Worm (Caenorhabditis elegans) whole organism, midembryonic: Measurements from ENCODE around the gene lbp-2.

Source experiments
- T22C8.4 ChIP-seq: fragments of 200-800 bp; sonication (Bioruptor generic); IDR thresholded peaks from 2 replicates; pipeline ENCODE4 v1.3.6; 2022; ENCODE audit warnings: missing genetic modification characterization, missing compliant biosample characterization
- cog-1 ChIP-seq: sonication (generic microtip); optimal IDR thresholded peaks from 2 replicates; lab custom pipeline; 2016; ENCODE audit warnings: missing genetic modification characterization, missing compliant biosample characterization
- klf-2 ChIP-seq: fragments of 200-800 bp; sonication (Bioruptor generic); conservative IDR thresholded peaks from 2 replicates; pipeline ENCODE4 v1.3.6; 2022; ENCODE audit warnings: missing genetic modification reagents, missing genetic modification characterization, missing compliant biosample characterization
- med-1 ChIP-seq: sonication (generic microtip); optimal IDR thresholded peaks from 2 replicates; lab custom pipeline; 2017; ENCODE audit warnings: missing genetic modification characterization, mild to moderate bottlenecking, missing compliant biosample characterization, antibody characterized with exemption, missing genetic modification reagents; ENCODE audit not compliant: insufficient read depth
- ref-1 ChIP-seq: fragments of 200-800 bp; sonication (Bioruptor generic); conservative IDR thresholded peaks from 2 replicates; pipeline ENCODE4 v1.3.6; 2022; ENCODE audit warnings: missing genetic modification reagents, missing genetic modification characterization, missing compliant biosample characterization
- tab-1 ChIP-seq: fragments of 200-800 bp; sonication (Bioruptor generic); IDR thresholded peaks from 2 replicates; pipeline ENCODE4 v1.3.6; 2022; ENCODE audit warnings: missing genetic modification characterization, missing compliant biosample characterization
- ztf-23 ChIP-seq: fragments of 200-800 bp; sonication (Bioruptor generic); IDR thresholded peaks from 2 replicates; pipeline ENCODE4 v1.3.6; 2022; ENCODE audit warnings: missing genetic modification reagents, missing genetic modification characterization, missing compliant biosample characterization

ce11 chrX:3304068-3304467 is 43.7 kb downstream of the lbp-2 start, which contains the start of gene F11D5.7:
- TF ChIP-seq ref-1 (GFP tag; lab: Robert Waterston, UW) (no peak), tab-1 (GFP tag; lab: Robert Waterston, UW) (no peak), med-1 (GFP tag; lab: Kevin White, UChicago) (no peak), T22C8.4 (GFP tag; lab: Robert Waterston, UW) (no peak), cog-1 (tag; lab: Kevin White, UChicago) (no peak), ztf-23 (GFP tag; lab: Robert Waterston, UW) (no peak), klf-2 (GFP tag; lab: Robert Waterston, UW) (no peak)
